Worm (Caenorhabditis elegans) whole organism, mixed stage, embryonic: ENCODE measurements around the gene nspg-6.

Experiments
- drap-1 ChIP-seq: fragments of 200-800 bp; sonication (Bioruptor generic); optimal IDR thresholded peaks from 3 replicates; lab custom pipeline; 2018; ENCODE audit warnings: mild to moderate bottlenecking, missing genetic modification characterization, missing compliant biosample characterization
- lin-13 ChIP-seq: fragments of 150-350 bp; optimal IDR thresholded peaks from 2 replicates; lab custom pipeline; 2014; ENCODE audit warnings: missing biosample characterization, missing genetic modification characterization
- lsy-2 ChIP-seq: fragments of 150-350 bp; optimal IDR thresholded peaks from 2 replicates; lab custom pipeline; 2014; ENCODE audit warnings: missing biosample characterization, missing genetic modification characterization
- nhr-12 ChIP-seq: fragments of 150-350 bp; optimal IDR thresholded peaks from 2 replicates; lab custom pipeline; 2014; ENCODE audit warnings: missing biosample characterization, missing genetic modification characterization
- nhr-28 ChIP-seq: fragments of 150-350 bp; optimal IDR thresholded peaks from 2 replicates; lab custom pipeline; 2014; ENCODE audit warnings: missing biosample characterization, missing genetic modification characterization
- snpc-4 ChIP-seq: fragments of 150-350 bp; optimal IDR thresholded peaks from 2 replicates; lab custom pipeline; 2014; ENCODE audit warnings: missing biosample characterization, missing genetic modification characterization
- unc-39 ChIP-seq: fragments of 150-350 bp; optimal IDR thresholded peaks from 2 replicates; lab custom pipeline; 2014; ENCODE audit warnings: missing biosample characterization, missing genetic modification characterization
- unc-62 ChIP-seq: fragments of 150-350 bp; optimal IDR thresholded peaks from 2 replicates; lab custom pipeline; 2014; ENCODE audit warnings: missing biosample characterization, missing genetic modification reagents, missing genetic modification characterization
- zip-8 ChIP-seq: fragments of 150-350 bp; optimal IDR thresholded peaks from 2 replicates; lab custom pipeline; 2014; ENCODE audit warnings: missing biosample characterization, missing genetic modification characterization
- ztf-11 ChIP-seq: fragments of 150-350 bp; optimal IDR thresholded peaks from 2 replicates; lab custom pipeline; 2014; ENCODE audit warnings: missing biosample characterization, missing genetic modification characterization

DNA sequence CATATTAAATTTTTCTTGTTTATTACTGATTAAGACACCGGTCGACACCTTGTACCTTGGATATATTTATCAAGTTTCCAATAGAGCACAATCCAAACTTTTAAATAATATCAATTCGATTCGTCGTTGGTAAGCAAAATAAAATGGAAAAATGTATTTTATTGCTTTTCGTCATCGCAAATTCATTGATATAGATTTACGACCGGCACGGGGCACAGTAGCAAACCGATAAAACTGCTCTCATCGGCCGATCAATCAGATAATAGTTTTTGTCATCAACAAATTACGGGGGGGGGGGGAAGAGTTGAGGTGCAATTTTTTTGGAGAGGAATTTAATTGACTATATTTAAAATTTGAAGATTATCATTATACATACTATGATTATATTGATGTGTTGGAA is 8.6 kb upstream of the nspg-6 start:
- TF ChIP-seq lsy-2 (tag; lab: Kevin White, UChicago) (no peak), unc-62 (GFP tag; lab: Kevin White, UChicago) (no peak), nhr-28 (no peak), lin-13 (tag; lab: Kevin White, UChicago) (no peak), snpc-4 (tag; lab: Kevin White, UChicago) (no peak), zip-8 (tag; lab: Kevin White, UChicago) (no peak), ztf-11 (tag; lab: Kevin White, UChicago) (no peak), drap-1 (GFP tag; lab: Kevin White, UChicago) (no peak), unc-39 (tag; lab: Kevin White, UChicago) (no peak), nhr-12 (no peak)
